Fruit fly (Drosophila melanogaster): ENCODE data around the gene CG14024.
A peak's percentile ranks its signal among the peaks of the same experiment; 100 is the strongest.

CG14024 gene

dm6 chr2L:5299628-5299986 is 15.1 kb downstream of the CG14024 start:
- TF ChIP-seq cic (GFP tag; optimal IDR thresholded peaks at IDR 0.05) (peak; percentile 17), CG7045 (GFP tag; optimal IDR thresholded peaks at IDR 0.05) (no peak)

- peak; percentile 15 for TF ChIP-seq CG7045 (GFP tag; optimal IDR thresholded peaks at IDR 0.05)
- peak; percentile 74 for TF ChIP-seq CG33017 (tag; optimal IDR thresholded peaks at IDR 0.05)
- TF ChIP-seq toe (GFP tag; optimal IDR thresholded peaks at IDR 0.05): no peak
- peak; percentile 86 for TF ChIP-seq tj (GFP tag; optimal IDR thresholded peaks at IDR 0.05)
- peak; percentile 7 for TF ChIP-seq CG12768 (GFP tag; optimal IDR thresholded peaks at IDR 0.05)
- TF ChIP-seq CG1620 (GFP tag; optimal IDR thresholded peaks at IDR 0.05): peak; percentile 37
- TF ChIP-seq bab1 (GFP tag; optimal IDR thresholded peaks at IDR 0.05): peak; percentile 80
- TF ChIP-seq Hr96 (GFP tag; optimal IDR thresholded peaks at IDR 0.05): no peak
- TF ChIP-seq kay (GFP tag; ENCODE audit: borderline replicate concordance): no peak
- TF ChIP-seq ovo (GFP tag; optimal IDR thresholded peaks at IDR 0.05): peak; percentile 14
- TF ChIP-seq pad (GFP tag; optimal IDR thresholded peaks at IDR 0.05): peak; percentile 31
- TF ChIP-seq CG11617 (GFP tag; optimal IDR thresholded peaks at IDR 0.05): peak; percentile 69
- peak; percentile 81 for TF ChIP-seq CG7101 (tag; optimal IDR thresholded peaks at IDR 0.05)
- TF ChIP-seq cic (GFP tag; optimal IDR thresholded peaks at IDR 0.05): no peak
- no peak for TF ChIP-seq Clk (GFP tag; optimal IDR thresholded peaks at IDR 0.05)
- TF ChIP-seq CG14711 (tag; optimal IDR thresholded peaks at IDR 0.05): peak; percentile 75
- peak; percentile 3 for TF ChIP-seq Mnt (GFP tag; optimal IDR thresholded peaks at IDR 0.05)
- TF ChIP-seq CG5204 (GFP tag; optimal IDR thresholded peaks at IDR 0.05): peak; percentile 10
- TF ChIP-seq cnc (optimal IDR thresholded peaks at IDR 0.05): no peak
- peak; percentile 54 for TF ChIP-seq Crg-1 (GFP tag; optimal IDR thresholded peaks at IDR 0.05)
Measured at dm6 chr2L:5298978-5299627, 15.6 kb downstream of the CG14024 start.

- peak; percentile 70 for TF ChIP-seq tj (GFP tag; optimal IDR thresholded peaks at IDR 0.05)
- no peak for TF ChIP-seq cnc (optimal IDR thresholded peaks at IDR 0.05)
Measured at dm6 chr2L:5297961-5298311, 16.8 kb downstream of the CG14024 start.

dm6 chr2L:5297289-5297960 is 17.3 kb downstream of the CG14024 start:
- TF ChIP-seq Clk (GFP tag; optimal IDR thresholded peaks at IDR 0.05) (no peak), Hr96 (GFP tag; optimal IDR thresholded peaks at IDR 0.05) (no peak), CG14711 (tag; optimal IDR thresholded peaks at IDR 0.05) (no peak), kay (GFP tag; ENCODE audit: borderline replicate concordance) (peak; percentile 37), CG33017 (tag; optimal IDR thresholded peaks at IDR 0.05) (no peak), toe (GFP tag; optimal IDR thresholded peaks at IDR 0.05) (no peak), Crg-1 (GFP tag; optimal IDR thresholded peaks at IDR 0.05) (no peak)

- TF ChIP-seq tj (GFP tag; optimal IDR thresholded peaks at IDR 0.05) (peak; percentile 54), CG1620 (GFP tag; optimal IDR thresholded peaks at IDR 0.05) (no peak)
Measured at dm6 chr2L:5296672-5297288, 17.9 kb downstream of the CG14024 start.

- TF ChIP-seq CG33017 (tag; optimal IDR thresholded peaks at IDR 0.05) (no peak), CG7045 (GFP tag; optimal IDR thresholded peaks at IDR 0.05) (no peak), Hr96 (GFP tag; optimal IDR thresholded peaks at IDR 0.05) (no peak), CG12768 (GFP tag; optimal IDR thresholded peaks at IDR 0.05) (no peak), CG7101 (tag; optimal IDR thresholded peaks at IDR 0.05) (no peak), Mnt (GFP tag; optimal IDR thresholded peaks at IDR 0.05) (no peak), toe (GFP tag; optimal IDR thresholded peaks at IDR 0.05) (no peak), CG14711 (tag; optimal IDR thresholded peaks at IDR 0.05) (no peak)
Measured at dm6 chr2L:5295245-5295572, 19.5 kb downstream of the CG14024 start.

dm6 chr2L:5294392-5295244 is 20.1 kb downstream of the CG14024 start:
- TF ChIP-seq tj (GFP tag; optimal IDR thresholded peaks at IDR 0.05) (peak; percentile 98), toe (GFP tag; optimal IDR thresholded peaks at IDR 0.05) (no peak), cnc (optimal IDR thresholded peaks at IDR 0.05) (peak in 1 of 2 experiments; percentile 31), Hr96 (GFP tag; optimal IDR thresholded peaks at IDR 0.05) (no peak), kay (GFP tag; ENCODE audit: borderline replicate concordance) (peak; percentile 69), CG7045 (GFP tag; optimal IDR thresholded peaks at IDR 0.05) (no peak)
